Fruit fly (Drosophila melanogaster) whole organism, embryonic: ENCODE measurements around the gene IntS14.
A peak's percentile ranks its signal among the peaks of the same experiment; 100 is the strongest.

Source experiments
- B-H2 ChIP-seq: fragments of 200-800 bp; sonication (Bioruptor generic); optimal IDR thresholded peaks from 2 replicates; lab custom pipeline; 2018; ENCODE audit warnings: missing biosample characterization, mild to moderate bottlenecking, missing genetic modification characterization
- BEAF-32 ChIP-seq: fragments of 200-800 bp; sonication (Bioruptor generic); optimal IDR thresholded peaks from 3 replicates; lab custom pipeline; 2017; ENCODE audit warnings: missing biosample characterization, missing genetic modification characterization, mild to moderate bottlenecking, moderate library complexity, missing genetic modification reagents
- CG11560 ChIP-seq: fragments of 200-800 bp; sonication (Bioruptor generic); IDR thresholded peaks from 3 replicates; pipeline ENCODE4 v1.3.6; 2022; ENCODE audit warnings: missing biosample characterization, missing genetic modification characterization
- CG13123 ChIP-seq: fragments of 200-800 bp; sonication (Bioruptor generic); optimal IDR thresholded peaks from 2 replicates; lab custom pipeline; 2016; ENCODE audit warnings: missing biosample characterization, missing genetic modification characterization
- CG13287 ChIP-seq: fragments of 200-800 bp; sonication (Bioruptor generic); IDR thresholded peaks from 2 replicates; pipeline ENCODE4 v1.3.6; 2022; ENCODE audit warnings: missing biosample characterization, missing genetic modification characterization; ENCODE audit not compliant: partially characterized antibody
- CG18011 ChIP-seq: fragments of 200-800 bp; sonication (Bioruptor generic); optimal IDR thresholded peaks from 2 replicates; lab custom pipeline; 2017; ENCODE audit warnings: missing biosample characterization, missing genetic modification characterization, mild to moderate bottlenecking, moderate library complexity, missing genotype
- CG2116 ChIP-seq: fragments of 200-800 bp; sonication (Bioruptor generic); optimal IDR thresholded peaks from 3 replicates; lab custom pipeline; 2018; ENCODE audit warnings: missing biosample characterization, mild to moderate bottlenecking, missing genetic modification characterization
- CG31224 ChIP-seq: fragments of 200-800 bp; sonication (Bioruptor generic); IDR thresholded peaks from 2 replicates; pipeline ENCODE4 v1.3.6; 2022; ENCODE audit warnings: missing biosample characterization, missing genetic modification characterization
- CG4328 ChIP-seq: fragments of 200-800 bp; sonication (Bioruptor generic); optimal IDR thresholded peaks from 3 replicates; lab custom pipeline; 2017; ENCODE audit warnings: missing biosample characterization, missing genetic modification reagents, missing genetic modification characterization
- CG6689 ChIP-seq: fragments of 200-800 bp; sonication (Bioruptor generic); IDR thresholded peaks from 2 replicates; pipeline ENCODE4 v1.3.6; 2022; ENCODE audit warnings: missing biosample characterization, missing genetic modification characterization
- CG6791 ChIP-seq: fragments of 200-800 bp; sonication (Bioruptor generic); IDR thresholded peaks from 3 replicates; pipeline ENCODE4 v1.3.6; 2022; ENCODE audit warnings: missing biosample characterization, missing genetic modification characterization; ENCODE audit not compliant: partially characterized antibody
- CG7839 ChIP-seq: fragments of 200-800 bp; sonication (Bioruptor generic); optimal IDR thresholded peaks from 3 replicates; lab custom pipeline; 2018; ENCODE audit warnings: missing biosample characterization, mild to moderate bottlenecking, missing genetic modification characterization, moderate library complexity
- CG7928 ChIP-seq: fragments of 200-800 bp; sonication (Bioruptor generic); optimal IDR thresholded peaks from 2 replicates; lab custom pipeline; 2017; ENCODE audit warnings: missing biosample characterization, mild to moderate bottlenecking, missing genetic modification characterization
- CG8281 ChIP-seq: fragments of 200-800 bp; sonication (Bioruptor generic); optimal IDR thresholded peaks from 2 replicates; lab custom pipeline; 2018; ENCODE audit warnings: missing biosample characterization, mild to moderate bottlenecking, missing genetic modification characterization, moderate library complexity
- CG9437 ChIP-seq: fragments of 200-800 bp; sonication (Bioruptor generic); optimal IDR thresholded peaks from 2 replicates; lab custom pipeline; 2018; ENCODE audit warnings: missing biosample characterization, mild to moderate bottlenecking, missing genetic modification characterization
- Dfd ChIP-seq, 2 experiments: fragments of >200 bp; optimal IDR thresholded peaks; 2 replicates each; lab custom pipeline; 2017; ENCODE audit warnings: missing biosample characterization in 2 of 2, missing genetic modification characterization in 2 of 2
- Dll ChIP-seq: fragments of 200-800 bp; sonication (Bioruptor generic); IDR thresholded peaks from 4 replicates; pipeline ENCODE4 v1.3.6; 2022; ENCODE audit warnings: missing biosample characterization, missing genetic modification characterization; ENCODE audit not compliant: partially characterized antibody
- Dp ChIP-seq: fragments of 200-800 bp; sonication (Bioruptor generic); optimal IDR thresholded peaks from 2 replicates; lab custom pipeline; 2018; ENCODE audit warnings: missing biosample characterization, mild to moderate bottlenecking, missing genetic modification characterization, moderate library complexity
- E2f2 ChIP-seq: fragments of 200-800 bp; sonication (Bioruptor generic); IDR thresholded peaks from 2 replicates; pipeline ENCODE4 v1.3.6; 2022; ENCODE audit warnings: missing biosample characterization, missing genetic modification characterization
- Elba2 ChIP-seq: fragments of 200-800 bp; sonication (Bioruptor generic); optimal IDR thresholded peaks from 3 replicates; lab custom pipeline; 2016; ENCODE audit warnings: missing biosample characterization, missing genetic modification characterization
- Ets65A ChIP-seq: fragments of 200-800 bp; sonication (Bioruptor generic); peaks from one replicate; lab custom pipeline; 2016; ENCODE audit warnings: missing biosample characterization, missing genetic modification characterization
- Ets97D ChIP-seq: fragments of 200-800 bp; sonication (Bioruptor generic); optimal IDR thresholded peaks from 3 replicates; lab custom pipeline; 2016; ENCODE audit warnings: missing biosample characterization, missing genetic modification characterization
- Fer1 ChIP-seq: fragments of 200-800 bp; sonication (Bioruptor generic); optimal IDR thresholded peaks from 2 replicates; lab custom pipeline; 2017; ENCODE audit warnings: missing biosample characterization, mild to moderate bottlenecking, missing genetic modification characterization
- HLH4C ChIP-seq: fragments of 200-800 bp; sonication (Bioruptor generic); IDR thresholded peaks from 3 replicates; pipeline ENCODE4 v1.3.6; 2022; ENCODE audit warnings: missing biosample characterization, missing genetic modification characterization; ENCODE audit not compliant: partially characterized antibody
- NK7.1 ChIP-seq: fragments of 200-800 bp; sonication (Bioruptor generic); optimal IDR thresholded peaks from 3 replicates; lab custom pipeline; 2016; ENCODE audit warnings: missing biosample characterization, missing genetic modification characterization
- Ravus ChIP-seq: fragments of 200-800 bp; sonication (Bioruptor generic); IDR thresholded peaks from 2 replicates; pipeline ENCODE4 v1.3.6; 2022; ENCODE audit warnings: missing biosample characterization, missing genetic modification characterization
- Sin3A ChIP-seq: fragments of >200 bp; optimal IDR thresholded peaks from 2 replicates; lab custom pipeline; 2018
- Sry-δ ChIP-seq: fragments of 200-800 bp; sonication (Bioruptor generic); optimal IDR thresholded peaks from 2 replicates; lab custom pipeline; 2016; ENCODE audit warnings: missing biosample characterization, missing genetic modification characterization
- YL-1 ChIP-seq: fragments of 200-800 bp; sonication (Bioruptor generic); optimal IDR thresholded peaks from 3 replicates; lab custom pipeline; 2017; ENCODE audit warnings: missing biosample characterization, mild to moderate bottlenecking, missing genetic modification characterization
- ato ChIP-seq: fragments of 200-800 bp; sonication (Bioruptor generic); IDR thresholded peaks from 2 replicates; pipeline ENCODE4 v1.3.6; 2022; ENCODE audit warnings: missing biosample characterization, missing genetic modification characterization; ENCODE audit not compliant: partially characterized antibody
- croc ChIP-seq: fragments of 200-800 bp; sonication (Bioruptor generic); conservative IDR thresholded peaks from 3 replicates; pipeline ENCODE4 v1.3.6; 2022; ENCODE audit warnings: missing biosample characterization, missing genetic modification characterization
- gcm ChIP-seq: fragments of 200-800 bp; sonication (Bioruptor generic); optimal IDR thresholded peaks from 2 replicates; lab custom pipeline; 2019; ENCODE audit warnings: missing biosample characterization, mild to moderate bottlenecking, missing genetic modification characterization, moderate library complexity
- gem ChIP-seq: fragments of 200-800 bp; sonication (Bioruptor generic); optimal IDR thresholded peaks from 2 replicates; lab custom pipeline; 2019; ENCODE audit warnings: missing biosample characterization, mild to moderate bottlenecking, missing genetic modification characterization, moderate library complexity
- h ChIP-seq: fragments of >200 bp; optimal IDR thresholded peaks from 2 replicates; lab custom pipeline; 2017
- ham ChIP-seq: fragments of 200-800 bp; sonication (Bioruptor generic); IDR thresholded peaks from 2 replicates; pipeline ENCODE4 v1.3.6; 2022; ENCODE audit warnings: missing biosample characterization, missing genetic modification characterization
- hbn ChIP-seq: fragments of 200-800 bp; sonication (Bioruptor generic); IDR thresholded peaks from 2 replicates; pipeline ENCODE4 v1.3.6; 2022; ENCODE audit warnings: missing biosample characterization, missing genetic modification characterization; ENCODE audit not compliant: partially characterized antibody
- knrl ChIP-seq: fragments of 200-800 bp; sonication (Bioruptor generic); IDR thresholded peaks from 3 replicates; pipeline ENCODE4 v1.3.6; 2022; ENCODE audit warnings: missing biosample characterization, missing genetic modification characterization; ENCODE audit not compliant: partially characterized antibody
- lilli ChIP-seq: fragments of 200-800 bp; sonication (Bioruptor generic); optimal IDR thresholded peaks from 3 replicates; lab custom pipeline; 2016; ENCODE audit warnings: missing biosample characterization, missing genetic modification characterization
- nau ChIP-seq: fragments of 200-800 bp; sonication (Bioruptor generic); optimal IDR thresholded peaks from 3 replicates; lab custom pipeline; 2017; ENCODE audit warnings: missing biosample characterization, mild to moderate bottlenecking, missing genetic modification characterization, missing genetic modification reagents
- pnt ChIP-seq: fragments of 200-800 bp; sonication (Bioruptor generic); optimal IDR thresholded peaks from 3 replicates; lab custom pipeline; 2016; ENCODE audit warnings: missing biosample characterization, missing genetic modification characterization
- pros ChIP-seq: fragments of 200-800 bp; sonication (Bioruptor generic); optimal IDR thresholded peaks from 3 replicates; lab custom pipeline; 2019; ENCODE audit warnings: missing biosample characterization, mild to moderate bottlenecking, missing genetic modification characterization, moderate library complexity
- sima ChIP-seq: fragments of 200-800 bp; sonication (Bioruptor generic); optimal IDR thresholded peaks from 2 replicates; lab custom pipeline; 2016; ENCODE audit warnings: missing biosample characterization, missing genetic modification characterization
- slbo ChIP-seq: fragments of 200-800 bp; sonication (Bioruptor generic); IDR thresholded peaks from 2 replicates; pipeline ENCODE4 v1.3.6; 2022; ENCODE audit warnings: missing biosample characterization, missing genetic modification characterization
- sna ChIP-seq: fragments of 200-800 bp; sonication (Bioruptor generic); IDR thresholded peaks from 2 replicates; pipeline ENCODE4 v1.3.6; 2022; ENCODE audit warnings: missing biosample characterization, missing genetic modification characterization; ENCODE audit not compliant: partially characterized antibody
- so ChIP-seq: fragments of 200-800 bp; sonication (Bioruptor generic); IDR thresholded peaks from 3 replicates; pipeline ENCODE4 v1.3.6; 2022; ENCODE audit warnings: missing biosample characterization, missing genetic modification characterization
- sug ChIP-seq: fragments of 200-800 bp; optimal IDR thresholded peaks from 2 replicates; lab custom pipeline; 2019; ENCODE audit warnings: missing biosample characterization, mild to moderate bottlenecking, missing genetic modification characterization, moderate library complexity
- tna ChIP-seq: fragments of 200-800 bp; sonication (Bioruptor generic); IDR thresholded peaks from 2 replicates; pipeline ENCODE4 v1.3.6; 2022; ENCODE audit warnings: missing biosample characterization, missing genetic modification characterization; ENCODE audit not compliant: partially characterized antibody
- trh ChIP-seq: fragments of 200-800 bp; sonication (Bioruptor generic); optimal IDR thresholded peaks from 2 replicates; lab custom pipeline; 2016; ENCODE audit warnings: missing biosample characterization, missing genetic modification characterization
- usp ChIP-seq: fragments of >200 bp; optimal IDR thresholded peaks from 2 replicates; lab custom pipeline; 2017; ENCODE audit warnings: missing biosample characterization, missing genetic modification characterization
- vnd ChIP-seq: fragments of 200-800 bp; sonication (Bioruptor generic); IDR thresholded peaks from 3 replicates; pipeline ENCODE4 v1.3.6; 2022; ENCODE audit warnings: missing biosample characterization, missing genetic modification characterization; ENCODE audit not compliant: partially characterized antibody
- z ChIP-seq: fragments of 200-800 bp; sonication (Bioruptor generic); IDR thresholded peaks from 3 replicates; pipeline ENCODE4 v1.3.6; 2022; ENCODE audit warnings: missing biosample characterization, missing genetic modification characterization

Gene IntS14

DNA sequence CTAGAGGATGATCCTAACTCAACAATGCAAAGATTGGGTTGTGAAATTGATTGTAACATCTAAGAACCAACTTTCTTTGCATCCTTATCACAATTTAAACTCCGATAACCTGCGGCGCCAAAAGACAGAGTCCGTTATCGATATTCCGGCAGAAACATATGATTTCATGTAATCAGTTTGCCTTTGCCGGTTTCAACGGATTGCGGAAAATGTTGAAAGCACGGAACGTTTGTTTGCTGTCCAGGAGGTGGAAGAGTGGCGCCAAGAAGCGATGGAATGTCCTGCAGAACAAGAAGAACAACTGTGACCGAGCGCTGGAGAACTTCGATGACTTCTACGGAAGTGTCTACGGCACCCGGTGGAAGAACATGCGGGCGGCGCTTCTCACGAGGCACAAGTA is 16.6 kb upstream of the IntS14 start (continued):
- TF ChIP-seq YL-1 (GFP tag; lab: Kevin White, UChicago) (no peak), pnt (no peak), trh (no peak), tna (peak; percentile 50; the same call in 1 of the 2 replicates), gem (tag; lab: Kevin White, UChicago) (no peak), Sin3A (lab: Kevin White, UChicago) (peak; percentile 3), usp (no peak), CG4328 (no peak), Fer1 (GFP tag; lab: Kevin White, UChicago) (no peak), slbo (GFP tag; lab: Robert Waterston, UW) (no peak), Dp (peak; percentile 87), CG6791 (GFP tag; lab: Robert Waterston, UW) (0 out of 3 replicates have a peak, but pooled peaks have one; percentile 47), lilli (GFP tag; lab: Kevin White, UChicago) (no peak), BEAF-32 (peak; percentile 47), nau (GFP tag; lab: Kevin White, UChicago) (no peak), CG2116 (GFP tag; lab: Kevin White, UChicago) (peak; percentile 70), sima (GFP tag; lab: Kevin White, UChicago) (no peak), CG7928 (no peak), B-H2 (GFP tag; lab: Kevin White, UChicago) (no peak), CG31224 (GFP tag; lab: Robert Waterston, UW) (no peak), CG8281 (tag; lab: Kevin White, UChicago) (no peak), CG7839 (tag; lab: Kevin White, UChicago) (no peak), NK7.1 (GFP tag; lab: Kevin White, UChicago) (no peak), vnd (GFP tag; lab: Robert Waterston, UW) (peak; percentile 46; the same call in 1 of the 3 replicates), CG11560 (tag; lab: Robert Waterston, UW) (no peak), Elba2 (GFP tag; lab: Kevin White, UChicago) (no peak), sug (tag; lab: Kevin White, UChicago) (no peak), Ets65A (GFP tag; lab: Kevin White, UChicago) (no peak), E2f2 (peak; percentile 90), CG18011 (no peak), ham (GFP tag; lab: Robert Waterston, UW) (no peak), Sry-δ (GFP tag; lab: Kevin White, UChicago) (peak; percentile 33), Dfd (GFP tag; optimal IDR thresholded peaks at IDR 0.05; lab: Kevin White, UChicago) (no peak), so (GFP tag; lab: Robert Waterston, UW) (no peak), croc (GFP tag; lab: Robert Waterston, UW) (no peak), z (GFP tag; lab: Robert Waterston, UW) (no peak), CG13123 (no peak), Dll (GFP tag; lab: Robert Waterston, UW) (peak; percentile 72), sna (GFP tag; lab: Robert Waterston, UW) (peak; percentile 53), hbn (peak; percentile 53; the same call in 1 of the 2 replicates), CG9437 (GFP tag; lab: Kevin White, UChicago) (no peak), Ravus (GFP tag; lab: Robert Waterston, UW) (no peak), HLH4C (peak; percentile 72), CG6689 (GFP tag; lab: Robert Waterston, UW) (no peak), Ets97D (GFP tag; lab: Kevin White, UChicago) (no peak), ato (GFP tag; lab: Robert Waterston, UW) (peak; percentile 31; the same call in 1 of the 2 replicates), knrl (0 out of 3 replicates have a peak, but pooled peaks have one; percentile 8), h (no peak), pros (no peak), CG13287 (GFP tag; lab: Robert Waterston, UW) (peak; percentile 78), gcm (GFP tag; lab: Kevin White, UChicago) (peak; percentile 88)
